Worm (Caenorhabditis elegans): ENCODE measurements around the gene ZK892.3.
"Not testable (repeated sequence)": the region's sequence is repeated elsewhere in the genome, so short reads cannot be mapped to it uniquely, and the experiment has no call there.

ZK892.3 gene

ce11 chrII:10001065-10001464 lies 581 bp upstream of the ZK892.3 start, which contains the start of gene nlt-1:
Gene nlt-1, minus strand, starts transcription at chrII:10001142.
- TF ChIP-seq tbx-11 (GFP tag; IDR thresholded peaks at IDR 0.05) (no peak), hmg-4 (GFP tag; optimal IDR thresholded peaks at IDR 0.05) (no peak), sea-1 (GFP tag; conservative IDR thresholded peaks at IDR 0.05) (no peak)

- TF ChIP-seq hmbx-1 (tag; optimal IDR thresholded peaks at IDR 0.05); tra-4 (tag; optimal IDR thresholded peaks at IDR 0.05); scrt-1 (GFP tag; IDR thresholded peaks at IDR 0.05): not testable (repeated sequence)
These were observed 4.6 kb downstream of the ZK892.3 start, which contains the start of gene ZK892.4 for ce11 chrII:10006266-10006665. Gene ZK892.4, plus strand, starts transcription at chrII:10006566.

DNA sequence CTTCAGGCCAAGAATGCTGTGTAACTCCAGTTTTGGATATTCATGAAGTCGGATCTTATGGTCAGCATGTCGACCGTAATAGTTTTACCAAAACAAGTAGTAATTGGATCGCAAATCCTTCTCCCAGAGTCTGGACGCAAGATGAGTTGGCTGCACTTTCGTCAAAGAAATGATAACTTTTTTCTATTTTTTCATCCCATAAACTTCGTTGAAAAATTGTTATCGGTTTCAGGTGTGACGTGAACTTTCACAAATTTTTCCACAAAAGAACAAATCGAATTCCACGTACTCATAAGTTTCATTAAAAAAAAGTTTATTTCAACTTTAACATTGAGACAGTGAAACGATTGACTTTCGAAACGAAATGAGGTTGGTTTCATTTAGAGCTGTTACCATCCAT lies 6.3 kb downstream of the ZK892.3 start, which contains the start of gene ZK892.5:
TSS of gene ZK892.5 (plus strand) at position 301 of the 400 bp plus-strand sequence.
- TF ChIP-seq ama-1 (optimal IDR thresholded peaks at IDR 0.05) (no peak), pes-1 (GFP tag; IDR thresholded peaks at IDR 0.05) (no peak), flt-1 (GFP tag; IDR thresholded peaks at IDR 0.05) (no peak), tra-4 (tag; optimal IDR thresholded peaks at IDR 0.05) (no peak), F13C5.2 (tag; optimal IDR thresholded peaks at IDR 0.05) (no peak), sea-1 (GFP tag; conservative IDR thresholded peaks at IDR 0.05) (no peak), ets-7 (tag; optimal IDR thresholded peaks at IDR 0.05) (no peak), hmg-4 (GFP tag; optimal IDR thresholded peaks at IDR 0.05) (no peak), ceh-13 (GFP tag; optimal IDR thresholded peaks at IDR 0.05) (no peak), hnd-1 (tag; optimal IDR thresholded peaks at IDR 0.05) (no peak), scrt-1 (GFP tag; IDR thresholded peaks at IDR 0.05) (no peak), aly-1 (tag; optimal IDR thresholded peaks at IDR 0.05) (no peak), ceh-36 (tag; optimal IDR thresholded peaks at IDR 0.05) (no peak), B0310.2 (tag; optimal IDR thresholded peaks at IDR 0.05) (no peak), hmbx-1 (tag; optimal IDR thresholded peaks at IDR 0.05) (no peak), tbx-11 (GFP tag; IDR thresholded peaks at IDR 0.05) (no peak), tbx-37 (GFP tag; conservative IDR thresholded peaks at IDR 0.05) (no peak)

- TF ChIP-seq ets-7 (tag; optimal IDR thresholded peaks at IDR 0.05) (no peak), pes-1 (GFP tag; IDR thresholded peaks at IDR 0.05) (no peak), tbx-11 (GFP tag; IDR thresholded peaks at IDR 0.05) (no peak), flt-1 (GFP tag; IDR thresholded peaks at IDR 0.05) (no peak), scrt-1 (GFP tag; IDR thresholded peaks at IDR 0.05) (no peak), aly-1 (tag; optimal IDR thresholded peaks at IDR 0.05) (no peak), F13C5.2 (tag; optimal IDR thresholded peaks at IDR 0.05) (no peak), tra-4 (tag; optimal IDR thresholded peaks at IDR 0.05) (no peak)
These were observed 6.9 kb downstream of the ZK892.3 start for ce11 chrII:10008552-10008951.

- TF ChIP-seq B0310.2 (tag; optimal IDR thresholded peaks at IDR 0.05) = no peak
- TF ChIP-seq scrt-1 (GFP tag; IDR thresholded peaks at IDR 0.05) = no peak
- TF ChIP-seq ama-1 (optimal IDR thresholded peaks at IDR 0.05) = no peak
- no peak for TF ChIP-seq tbx-11 (GFP tag; IDR thresholded peaks at IDR 0.05)
These were observed 9.3 kb downstream of the ZK892.3 start for ce11 chrII:10010914-10011313.

- TF ChIP-seq F13C5.2 (tag; optimal IDR thresholded peaks at IDR 0.05) (no peak), ets-7 (tag; optimal IDR thresholded peaks at IDR 0.05) (no peak), scrt-1 (GFP tag; IDR thresholded peaks at IDR 0.05) (no peak), tbx-11 (GFP tag; IDR thresholded peaks at IDR 0.05) (no peak), pes-1 (GFP tag; IDR thresholded peaks at IDR 0.05) (no peak), ama-1 (optimal IDR thresholded peaks at IDR 0.05) (no peak), flt-1 (GFP tag; IDR thresholded peaks at IDR 0.05) (no peak), ceh-36 (tag; optimal IDR thresholded peaks at IDR 0.05) (no peak), tra-4 (tag; optimal IDR thresholded peaks at IDR 0.05) (no peak), B0310.2 (tag; optimal IDR thresholded peaks at IDR 0.05) (no peak), sea-1 (GFP tag; conservative IDR thresholded peaks at IDR 0.05) (no peak), ceh-13 (GFP tag; optimal IDR thresholded peaks at IDR 0.05) (no peak), hmbx-1 (tag; optimal IDR thresholded peaks at IDR 0.05) (no peak), hmg-4 (GFP tag; optimal IDR thresholded peaks at IDR 0.05) (no peak), tbx-37 (GFP tag; conservative IDR thresholded peaks at IDR 0.05) (no peak), aly-1 (tag; optimal IDR thresholded peaks at IDR 0.05) (no peak), hnd-1 (tag; optimal IDR thresholded peaks at IDR 0.05) (no peak)
These were observed 10.1 kb downstream of the ZK892.3 start for ce11 chrII:10011733-10012132.

DNA sequence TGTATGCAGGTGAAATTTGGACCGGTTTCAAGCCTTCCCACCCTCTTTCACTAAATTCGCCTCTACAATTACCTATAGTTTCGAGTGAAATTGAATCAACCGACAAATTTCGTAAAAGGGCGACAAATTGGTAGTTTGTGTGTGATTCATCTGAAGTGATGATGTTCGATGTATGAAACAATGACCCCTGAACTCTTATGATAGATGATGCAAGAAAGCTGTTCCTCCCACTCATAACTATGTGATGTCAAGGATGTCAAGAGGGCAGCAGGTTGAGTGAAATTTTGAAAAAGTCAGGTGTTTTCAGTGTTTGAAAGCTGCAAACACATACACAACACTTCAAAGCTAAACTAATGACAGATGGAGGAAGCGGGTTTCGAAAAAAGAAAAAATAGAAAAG lies 10.8 kb downstream of the ZK892.3 start:
- TF ChIP-seq ceh-36 (tag; optimal IDR thresholded peaks at IDR 0.05) = no peak
- no peak for TF ChIP-seq hmg-4 (GFP tag; optimal IDR thresholded peaks at IDR 0.05)
- no peak for TF ChIP-seq F13C5.2 (tag; optimal IDR thresholded peaks at IDR 0.05)
- TF ChIP-seq tbx-11 (GFP tag; IDR thresholded peaks at IDR 0.05) = no peak

- no peak for TF ChIP-seq sea-1 (GFP tag; conservative IDR thresholded peaks at IDR 0.05)
- no peak for TF ChIP-seq tbx-11 (GFP tag; IDR thresholded peaks at IDR 0.05)
- TF ChIP-seq ama-1 (optimal IDR thresholded peaks at IDR 0.05) = no peak
- no peak for TF ChIP-seq tbx-37 (GFP tag; conservative IDR thresholded peaks at IDR 0.05)
- TF ChIP-seq hnd-1 (tag; optimal IDR thresholded peaks at IDR 0.05) = no peak
- no peak for TF ChIP-seq hmbx-1 (tag; optimal IDR thresholded peaks at IDR 0.05)
- no peak for TF ChIP-seq ceh-13 (GFP tag; optimal IDR thresholded peaks at IDR 0.05)
- no peak for TF ChIP-seq ets-7 (tag; optimal IDR thresholded peaks at IDR 0.05)
- TF ChIP-seq aly-1 (tag; optimal IDR thresholded peaks at IDR 0.05) = no peak
- TF ChIP-seq scrt-1 (GFP tag; IDR thresholded peaks at IDR 0.05) = no peak
- no peak for TF ChIP-seq B0310.2 (tag; optimal IDR thresholded peaks at IDR 0.05)
- TF ChIP-seq F13C5.2 (tag; optimal IDR thresholded peaks at IDR 0.05) = no peak
- no peak for TF ChIP-seq flt-1 (GFP tag; IDR thresholded peaks at IDR 0.05)
- no peak for TF ChIP-seq tra-4 (tag; optimal IDR thresholded peaks at IDR 0.05)
- TF ChIP-seq hmg-4 (GFP tag; optimal IDR thresholded peaks at IDR 0.05) = no peak
- no peak for TF ChIP-seq ceh-36 (tag; optimal IDR thresholded peaks at IDR 0.05)
- no peak for TF ChIP-seq pes-1 (GFP tag; IDR thresholded peaks at IDR 0.05)
These were observed 12.7 kb downstream of the ZK892.3 start for ce11 chrII:10014384-10014783.
